Worm (Caenorhabditis elegans): ENCODE data around the gene Y41G9A.6.

DNA sequence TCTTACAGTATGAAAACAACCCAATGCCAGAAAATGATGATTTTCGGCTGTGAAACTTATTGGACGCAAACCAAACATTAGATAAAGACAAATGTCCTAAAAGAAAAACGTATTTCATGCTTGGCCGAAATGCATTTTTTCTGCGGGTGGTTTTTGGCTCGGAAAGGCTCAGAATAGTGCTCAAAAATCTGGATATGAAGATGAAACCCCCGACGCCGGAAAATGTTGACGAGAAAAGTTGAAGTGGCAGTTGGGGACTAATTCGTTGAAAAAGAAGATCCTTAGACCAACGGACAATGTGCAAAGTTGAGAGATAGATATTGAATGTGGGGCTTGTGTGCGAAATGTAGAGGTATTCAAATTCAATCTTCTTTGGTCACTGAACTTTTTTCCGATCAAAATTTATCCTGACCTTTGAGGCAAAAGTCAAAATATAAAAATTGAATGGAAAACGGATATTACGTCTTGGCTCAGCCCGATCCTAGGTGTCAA is 14.9 kb upstream of the Y41G9A.6 start, which contains the start of gene flp-18:
- no peak for TF ChIP-seq snpc-4 (GFP tag; optimal IDR thresholded peaks at IDR 0.05)
- no peak for TF ChIP-seq snpc-4 (tag; optimal IDR thresholded peaks at IDR 0.05)
- no peak for TF ChIP-seq ccch-3 (GFP tag; optimal IDR thresholded peaks at IDR 0.05)
- TF ChIP-seq nhr-27 (tag; optimal IDR thresholded peaks at IDR 0.05), result no peak
- no peak for TF ChIP-seq ceh-58 (GFP tag; IDR thresholded peaks at IDR 0.05)
- no peak for TF ChIP-seq ztf-26 (tag; optimal IDR thresholded peaks at IDR 0.05)
- no peak for TF ChIP-seq ama-1 (optimal IDR thresholded peaks at IDR 0.05)
- no peak for TF ChIP-seq ama-1 (GFP tag; optimal IDR thresholded peaks at IDR 0.05)
- no peak for TF ChIP-seq pha-4 (tag; optimal IDR thresholded peaks at IDR 0.05)
- TF ChIP-seq unc-130 (GFP tag; optimal IDR thresholded peaks at IDR 0.05), result no peak
- TF ChIP-seq sea-2 (GFP tag; IDR thresholded peaks at IDR 0.05), result no peak

Measured in whole organism, young adult.